Worm (Caenorhabditis elegans) whole organism, L4 larva: ENCODE data around the gene T16G12.1.
A peak's percentile ranks its signal among the peaks of the same experiment; 100 is the strongest.

Source experiments
- F10B5.3 ChIP-seq: sonication (generic microtip); optimal IDR thresholded peaks from 2 replicates; lab custom pipeline; 2016; ENCODE audit warnings: mild to moderate bottlenecking, missing genetic modification characterization, missing compliant biosample characterization
- F37D6.2 ChIP-seq: sonication (generic microtip); optimal IDR thresholded peaks from 2 replicates; lab custom pipeline; 2016; ENCODE audit warnings: mild to moderate bottlenecking, missing genetic modification characterization, missing compliant biosample characterization
- Y105C5A.15 ChIP-seq: fragments of 200-800 bp; sonication (Bioruptor generic); IDR thresholded peaks from 2 replicates; pipeline ENCODE4 v1.3.6; 2022; ENCODE audit warnings: missing genetic modification characterization, missing compliant biosample characterization
- aly-2 ChIP-seq: sonication (generic microtip); optimal IDR thresholded peaks from 2 replicates; lab custom pipeline; 2018; ENCODE audit warnings: missing biosample characterization, missing genetic modification characterization
- arid-1 ChIP-seq: fragments of 200-800 bp; sonication (Bioruptor generic); conservative IDR thresholded peaks from 2 replicates; pipeline ENCODE4 v1.3.6; 2022; ENCODE audit warnings: missing genetic modification reagents, missing genetic modification characterization, missing compliant biosample characterization
- attf-4 ChIP-seq: sonication (generic microtip); optimal IDR thresholded peaks from 3 replicates; lab custom pipeline; 2017; ENCODE audit warnings: missing biosample characterization, missing genetic modification characterization
- ceh-28 ChIP-seq: fragments of 150-350 bp; optimal IDR thresholded peaks from 2 replicates; lab custom pipeline; 2014; ENCODE audit warnings: missing biosample characterization, missing genetic modification reagents, missing genetic modification characterization
- ceh-32 ChIP-seq: sonication (generic microtip); optimal IDR thresholded peaks from 2 replicates; lab custom pipeline; 2016; ENCODE audit warnings: mild to moderate bottlenecking, missing genetic modification characterization, missing compliant biosample characterization; ENCODE audit not compliant: poor library complexity
- ces-1 ChIP-seq: fragments of 150-350 bp; sonication (generic microtip); optimal IDR thresholded peaks from 4 replicates; lab custom pipeline; 2014; ENCODE audit warnings: missing biosample characterization, missing genetic modification reagents, missing genetic modification characterization
- ctbp-1 ChIP-seq: fragments of 200-800 bp; sonication (Bioruptor generic); IDR thresholded peaks from 2 replicates; pipeline ENCODE4 v1.3.6; 2022; ENCODE audit warnings: missing genetic modification reagents, missing genetic modification characterization, missing compliant biosample characterization
- daf-16 ChIP-seq, 3 experiments: sonication (generic microtip); optimal IDR thresholded peaks; 2 replicates each; lab custom pipeline; 2016 to 2017; ENCODE audit warnings: missing genetic modification characterization in 3 of 3, missing genetic modification reagents in 3 of 3, mild to moderate bottlenecking in 2 of 3, missing compliant biosample characterization in 2 of 3, missing biosample characterization in 1 of 3, moderate library complexity in 1 of 3
- dmd-6 ChIP-seq: fragments of 200-800 bp; sonication (Bioruptor generic); IDR thresholded peaks from 2 replicates; pipeline ENCODE4 v1.3.6; 2022; ENCODE audit warnings: missing genetic modification reagents, missing genetic modification characterization, missing compliant biosample characterization
- dmd-8 ChIP-seq: fragments of 200-800 bp; sonication (Bioruptor generic); IDR thresholded peaks from 2 replicates; pipeline ENCODE4 v1.3.6; 2022; ENCODE audit warnings: missing genetic modification characterization, missing compliant biosample characterization
- dmd-9 ChIP-seq: fragments of 200-800 bp; sonication (Bioruptor generic); IDR thresholded peaks from 2 replicates; pipeline ENCODE4 v1.3.6; 2022; ENCODE audit warnings: missing genetic modification reagents, missing genetic modification characterization, missing compliant biosample characterization
- dve-1 ChIP-seq: sonication (generic microtip); optimal IDR thresholded peaks from 2 replicates; lab custom pipeline; 2017; ENCODE audit warnings: antibody characterized with exemption, mild to moderate bottlenecking, missing genetic modification characterization, missing compliant biosample characterization; ENCODE audit not compliant: insufficient read depth
- egl-43 ChIP-seq: fragments of 200-800 bp; sonication (Bioruptor generic); IDR thresholded peaks from 2 replicates; pipeline ENCODE4 v1.3.6; 2022; ENCODE audit warnings: missing genetic modification reagents, missing genetic modification characterization, missing compliant biosample characterization
- fos-1 ChIP-seq: fragments of 150-350 bp; optimal IDR thresholded peaks from 2 replicates; lab custom pipeline; 2014; ENCODE audit warnings: missing biosample characterization, missing genetic modification characterization
- hif-1 ChIP-seq, 2 experiments: sonication (generic microtip); optimal IDR thresholded peaks; 2 replicates each; lab custom pipeline; 2016 to 2017; ENCODE audit warnings: missing compliant biosample characterization in 2 of 2, missing genetic modification characterization in 2 of 2, missing genetic modification reagents in 2 of 2, missing genotype in 2 of 2, mild to moderate bottlenecking in 1 of 2
- jun-1 ChIP-seq: fragments of 150-350 bp; optimal IDR thresholded peaks from 2 replicates; lab custom pipeline; 2014; ENCODE audit warnings: missing biosample characterization, missing genetic modification reagents, missing genetic modification characterization
- lim-7 ChIP-seq: fragments of 200-800 bp; sonication (Bioruptor generic); IDR thresholded peaks from 2 replicates; pipeline ENCODE4 v1.3.6; 2022; ENCODE audit warnings: missing genetic modification characterization, missing compliant biosample characterization
- lin-38 ChIP-seq: fragments of 200-800 bp; sonication (Bioruptor generic); IDR thresholded peaks from 2 replicates; pipeline ENCODE4 v1.3.6; 2022; ENCODE audit warnings: missing genetic modification reagents, missing genetic modification characterization, missing compliant biosample characterization
- lsy-2 ChIP-seq, 2 experiments: fragments of 150-350 bp in 1 of 2; sonication (generic microtip) in 1 of 2; optimal IDR thresholded peaks; 2 replicates each; lab custom pipeline; 2014 to 2017; ENCODE audit warnings: missing biosample characterization in 2 of 2, missing genetic modification characterization in 2 of 2
- mdl-1 ChIP-seq, 2 experiments: fragments of 150-350 bp in 1 of 2; sonication (generic microtip) in 1 of 2; optimal IDR thresholded peaks; 2 replicates each; lab custom pipeline; 2014 to 2017; ENCODE audit warnings: missing biosample characterization in 2 of 2, missing genetic modification characterization in 2 of 2
- mep-1 ChIP-seq: fragments of 150-350 bp; sonication (generic microtip); optimal IDR thresholded peaks from 3 replicates; lab custom pipeline; 2014; ENCODE audit warnings: missing biosample characterization, missing genetic modification characterization
- nhr-111 ChIP-seq: fragments of 200-800 bp; sonication (Bioruptor generic); optimal IDR thresholded peaks from 2 replicates; lab custom pipeline; 2018; ENCODE audit warnings: mild to moderate bottlenecking, missing genetic modification characterization, missing compliant biosample characterization
- nhr-48 ChIP-seq: sonication (generic microtip); optimal IDR thresholded peaks from 2 replicates; lab custom pipeline; 2016; ENCODE audit warnings: mild to moderate bottlenecking, missing genetic modification characterization, missing compliant biosample characterization
- nhr-76 ChIP-seq: fragments of 150-350 bp; optimal IDR thresholded peaks from 2 replicates; lab custom pipeline; 2014; ENCODE audit warnings: missing biosample characterization, missing genetic modification characterization
- nhr-77 ChIP-seq: fragments of 150-350 bp; optimal IDR thresholded peaks from 2 replicates; lab custom pipeline; 2014; ENCODE audit warnings: missing biosample characterization, missing genetic modification characterization
- pha-4 ChIP-seq, 2 experiments: fragments of 150-350 bp in 1 of 2; fragments of 200-800 bp in 1 of 2; sonication (Bioruptor generic) in 1 of 2; IDR thresholded peaks in 1 of 2; optimal IDR thresholded peaks in 1 of 2; 2 replicates each; pipeline versions ENCODE4 v1.3.6 to Lab custom; 2014 to 2022; ENCODE audit warnings: missing genetic modification characterization in 2 of 2, missing genetic modification reagents in 2 of 2, missing biosample characterization in 1 of 2, missing compliant biosample characterization in 1 of 2
- rbr-2 ChIP-seq: sonication (generic microtip); optimal IDR thresholded peaks from 2 replicates; lab custom pipeline; 2016; ENCODE audit warnings: missing genotype, missing genetic modification characterization, missing compliant biosample characterization
- saeg-2 ChIP-seq: fragments of 200-800 bp; sonication (Bioruptor generic); IDR thresholded peaks from 2 replicates; pipeline ENCODE4 v1.3.6; 2022; ENCODE audit warnings: missing genetic modification reagents, missing genetic modification characterization, missing compliant biosample characterization
- tra-1 ChIP-seq: fragments of 200-800 bp; sonication (Bioruptor generic); IDR thresholded peaks from 2 replicates; pipeline ENCODE4 v1.3.6; 2022; ENCODE audit warnings: missing genetic modification reagents, missing genetic modification characterization, missing compliant biosample characterization
- zag-1 ChIP-seq: fragments of 150-350 bp; optimal IDR thresholded peaks from 2 replicates; lab custom pipeline; 2014; ENCODE audit warnings: missing biosample characterization, missing genetic modification characterization
- zfp-3 ChIP-seq: fragments of 200-800 bp; sonication (Bioruptor generic); conservative IDR thresholded peaks from 2 replicates; pipeline ENCODE4 v1.3.6; 2022; ENCODE audit warnings: missing genetic modification reagents, missing genetic modification characterization, missing compliant biosample characterization
- zip-11 ChIP-seq: fragments of 200-800 bp; sonication (Bioruptor generic); IDR thresholded peaks from 2 replicates; pipeline ENCODE4 v1.3.6; 2022; ENCODE audit warnings: missing genetic modification characterization, missing compliant biosample characterization
- ztf-7 ChIP-seq: fragments of 150-350 bp; optimal IDR thresholded peaks from 2 replicates; lab custom pipeline; 2014; ENCODE audit warnings: missing biosample characterization, missing genetic modification characterization

The T16G12.1 gene

ce11 chrIII:10083242-10083641, 33.6 kb upstream of the T16G12.1 start, which contains the start of gene T16H12.3:
Gene T16H12.3 (minus strand): TSS chrIII:10083292.
- TF ChIP-seq hif-1 (tag; optimal IDR thresholded peaks at IDR 0.05; lab: Kevin White, UChicago): no peak
- TF ChIP-seq dve-1: no peak
- no peak for TF ChIP-seq zag-1

ce11 chrIII:10078784-10079183, 29.1 kb upstream of the T16G12.1 start:
- no peak for TF ChIP-seq rbr-2 (tag; lab: Kevin White, UChicago)
- TF ChIP-seq tra-1: peak; percentile 94
- peak; percentile 54 for TF ChIP-seq dmd-6

ce11 chrIII:10078151-10078550, 28.5 kb upstream of the T16G12.1 start, which contains the start of gene T16G12.9:
Gene T16G12.9 (minus strand): TSS chrIII:10078251.
- TF ChIP-seq zip-11 (GFP tag; lab: Robert Waterston, UW) (no peak), arid-1 (no peak), mep-1 (tag; lab: Kevin White, UChicago) (no peak), ztf-7 (no peak), lim-7 (no peak), mdl-1 (tag; optimal IDR thresholded peaks at IDR 0.05; lab: Kevin White, UChicago) (no peak), daf-16 (GFP tag; optimal IDR thresholded peaks at IDR 0.05; lab: Kevin White, UChicago) (no peak), daf-16 (tag; optimal IDR thresholded peaks at IDR 0.05; lab: Kevin White, UChicago) (no peak), hif-1 (tag; optimal IDR thresholded peaks at IDR 0.05; lab: Kevin White, UChicago) (no peak), zfp-3 (GFP tag; lab: Robert Waterston, UW) (no peak), nhr-111 (no peak), dve-1 (no peak), dmd-8 (GFP tag; lab: Robert Waterston, UW) (no peak)

- TF ChIP-seq nhr-48 (tag; lab: Kevin White, UChicago) (no peak), lsy-2 (tag; optimal IDR thresholded peaks at IDR 0.05; lab: Kevin White, UChicago) (no peak), mdl-1 (tag; optimal IDR thresholded peaks at IDR 0.05; lab: Kevin White, UChicago) (no peak), attf-4 (tag; lab: Kevin White, UChicago) (no peak), nhr-76 (tag; lab: Kevin White, UChicago) (no peak), F37D6.2 (tag; lab: Kevin White, UChicago) (no peak), egl-43 (GFP tag; lab: Robert Waterston, UW) (no peak), pha-4 (GFP tag; IDR thresholded peaks at IDR 0.05; lab: Robert Waterston, UW) (no peak), pha-4 (tag; optimal IDR thresholded peaks at IDR 0.05; lab: Kevin White, UChicago) (no peak), ceh-32 (no peak), saeg-2 (GFP tag; lab: Robert Waterston, UW) (no peak)
Measured at ce11 chrIII:10076042-10076441, 26.4 kb upstream of the T16G12.1 start.

ce11 chrIII:10069278-10069677, 19.6 kb upstream of the T16G12.1 start, which contains the start of gene T16G12.6:
Gene T16G12.6 (plus strand): TSS chrIII:10069578.
- TF ChIP-seq aly-2 (tag; lab: Kevin White, UChicago) (no peak), lsy-2 (tag; optimal IDR thresholded peaks at IDR 0.05; lab: Kevin White, UChicago) (no peak), Y105C5A.15 (GFP tag; lab: Robert Waterston, UW) (no peak), fos-1 (tag; lab: Kevin White, UChicago) (no peak), dmd-9 (GFP tag; lab: Robert Waterston, UW) (no peak), dmd-6 (no peak), F10B5.3 (tag; lab: Kevin White, UChicago) (no peak), ces-1 (GFP tag; lab: Kevin White, UChicago) (no peak), nhr-77 (tag; lab: Kevin White, UChicago) (no peak), jun-1 (no peak), lin-38 (GFP tag; lab: Robert Waterston, UW) (no peak), ceh-28 (no peak), ctbp-1 (GFP tag; lab: Robert Waterston, UW) (no peak)
